Worm (Caenorhabditis elegans): ENCODE measurements around the gene F07F6.8.

- TF ChIP-seq zfp-3 (GFP tag; conservative IDR thresholded peaks at IDR 0.05) (no peak), ceh-62 (tag; optimal IDR thresholded peaks at IDR 0.05) (no peak), snpc-4 (tag; optimal IDR thresholded peaks at IDR 0.05) (no peak), lsy-2 (tag; optimal IDR thresholded peaks at IDR 0.05) (no peak), ces-1 (GFP tag; optimal IDR thresholded peaks at IDR 0.05) (no peak), fkh-10 (GFP tag; optimal IDR thresholded peaks at IDR 0.05) (no peak), nhr-6 (tag; optimal IDR thresholded peaks at IDR 0.05) (no peak), ceh-28 (tag; optimal IDR thresholded peaks at IDR 0.05) (no peak), Y5F2A.4 (GFP tag; optimal IDR thresholded peaks at IDR 0.05) (no peak)
Observed at ce11 chrII:5418929-5419328, 6.6 kb downstream of the F07F6.8 start, which contains the start of gene EEED8.15.
